Fruit fly (Drosophila melanogaster) whole organism, embryonic: ENCODE results near the gene Vha16-3.
A peak's percentile ranks its signal among the peaks of the same experiment; 100 is the strongest.

Experiments used
- Ada2b ChIP-seq: fragments of 200-800 bp; sonication (Bioruptor generic); IDR thresholded peaks from 2 replicates; pipeline ENCODE4 v1.3.6; 2022; ENCODE audit warnings: missing biosample characterization, missing genetic modification characterization
- B-H1 ChIP-seq: fragments of 200-800 bp; sonication (Bioruptor generic); IDR thresholded peaks from 3 replicates; pipeline ENCODE4 v1.3.6; 2022; ENCODE audit warnings: missing biosample characterization, missing genetic modification characterization
- CG10654 ChIP-seq: fragments of 200-800 bp; sonication (Bioruptor generic); optimal IDR thresholded peaks from 2 replicates; lab custom pipeline; 2016; ENCODE audit warnings: missing biosample characterization, missing genetic modification characterization
- CG12071 ChIP-seq: fragments of 200-800 bp; sonication (Bioruptor generic); optimal IDR thresholded peaks from 3 replicates; lab custom pipeline; 2018; ENCODE audit warnings: missing biosample characterization, mild to moderate bottlenecking, missing genetic modification characterization
- CG12104 ChIP-seq: fragments of 200-800 bp; sonication (Bioruptor generic); optimal IDR thresholded peaks from 3 replicates; lab custom pipeline; 2016; ENCODE audit warnings: missing biosample characterization, missing genetic modification characterization
- CG12659 ChIP-seq: fragments of 200-800 bp; sonication (Bioruptor generic); optimal IDR thresholded peaks from 3 replicates; lab custom pipeline; 2017; ENCODE audit warnings: mild to moderate bottlenecking, missing biosample characterization, missing genetic modification reagents, missing genetic modification characterization
- CG12744 ChIP-seq: fragments of 200-800 bp; sonication (Bioruptor generic); optimal IDR thresholded peaks from 2 replicates; lab custom pipeline; 2016; ENCODE audit warnings: missing biosample characterization, missing genetic modification characterization
- CG13894 ChIP-seq: fragments of 200-800 bp; sonication (Bioruptor generic); optimal IDR thresholded peaks from 3 replicates; lab custom pipeline; 2018; ENCODE audit warnings: missing biosample characterization, mild to moderate bottlenecking, missing genetic modification characterization, moderate library complexity
- CG15514 ChIP-seq: fragments of 200-800 bp; sonication (Bioruptor generic); optimal IDR thresholded peaks from 3 replicates; lab custom pipeline; 2017; ENCODE audit warnings: missing biosample characterization, missing genetic modification characterization, mild to moderate bottlenecking, moderate library complexity, missing genetic modification reagents
- CG17802 ChIP-seq: fragments of 200-800 bp; sonication (Bioruptor generic); optimal IDR thresholded peaks from 2 replicates; lab custom pipeline; 2018; ENCODE audit warnings: missing biosample characterization, mild to moderate bottlenecking, missing genetic modification characterization, moderate library complexity
- CG1792 ChIP-seq: fragments of 200-800 bp; sonication (Bioruptor generic); optimal IDR thresholded peaks from 2 replicates; lab custom pipeline; 2016; ENCODE audit warnings: missing biosample characterization, missing genetic modification characterization
- CG30431 ChIP-seq: fragments of 200-800 bp; sonication (Bioruptor generic); optimal IDR thresholded peaks from 2 replicates; lab custom pipeline; 2017; ENCODE audit warnings: missing biosample characterization, missing genetic modification characterization
- CG42726 ChIP-seq: fragments of 200-800 bp; sonication (Bioruptor generic); IDR thresholded peaks from 2 replicates; pipeline ENCODE4 v1.3.6; 2022; ENCODE audit warnings: missing biosample characterization, missing genetic modification characterization; ENCODE audit not compliant: partially characterized antibody
- CG4282 ChIP-seq: fragments of 200-800 bp; sonication (Bioruptor generic); optimal IDR thresholded peaks from 2 replicates; lab custom pipeline; 2016; ENCODE audit warnings: missing biosample characterization, missing genetic modification characterization
- CG6813 ChIP-seq: fragments of 200-800 bp; sonication (Bioruptor generic); optimal IDR thresholded peaks from 2 replicates; lab custom pipeline; 2017; ENCODE audit warnings: missing biosample characterization, missing genetic modification characterization, mild to moderate bottlenecking, moderate library complexity, missing genetic modification reagents
- CG6854 ChIP-seq: fragments of 200-800 bp; sonication (Bioruptor generic); optimal IDR thresholded peaks from 3 replicates; lab custom pipeline; 2017; ENCODE audit warnings: missing biosample characterization, mild to moderate bottlenecking, missing genetic modification characterization
- CG8290 ChIP-seq, 3 experiments: fragments of 200-800 bp; sonication (Bioruptor generic); optimal IDR thresholded peaks; 2 replicates each; lab custom pipeline; 2016 to 2019; ENCODE audit warnings: missing biosample characterization in 3 of 3, missing genetic modification characterization in 3 of 3, mild to moderate bottlenecking in 2 of 3, moderate library complexity in 1 of 3
- CG8478 ChIP-seq: fragments of >200 bp; optimal IDR thresholded peaks from 2 replicates; lab custom pipeline; 2018
- CG8944 ChIP-seq: fragments of 200-800 bp; sonication (Bioruptor generic); optimal IDR thresholded peaks from 3 replicates; lab custom pipeline; 2016; ENCODE audit warnings: missing biosample characterization, missing genetic modification characterization
- CG9932 ChIP-seq: fragments of 200-800 bp; sonication (Bioruptor generic); IDR thresholded peaks from 2 replicates; pipeline ENCODE4 v1.3.6; 2022; ENCODE audit warnings: missing biosample characterization, missing genetic modification characterization
- Chrac-16 ChIP-seq: fragments of 200-800 bp; sonication (Bioruptor generic); optimal IDR thresholded peaks from 3 replicates; lab custom pipeline; 2016; ENCODE audit warnings: missing biosample characterization, missing genetic modification characterization
- CrebB ChIP-seq: fragments of 200-800 bp; sonication (Bioruptor generic); optimal IDR thresholded peaks from 3 replicates; lab custom pipeline; 2018; ENCODE audit warnings: missing biosample characterization, mild to moderate bottlenecking, missing genetic modification characterization
- Dfd ChIP-seq, 2 experiments: fragments of >200 bp; optimal IDR thresholded peaks; 2 replicates each; lab custom pipeline; 2017; ENCODE audit warnings: missing biosample characterization in 2 of 2, missing genetic modification characterization in 2 of 2
- Dref ChIP-seq: fragments of 200-800 bp; sonication (Bioruptor generic); IDR thresholded peaks from 2 replicates; pipeline ENCODE4 v1.3.6; 2022; ENCODE audit warnings: missing biosample characterization, missing genetic modification characterization
- Drgx ChIP-seq: fragments of 200-800 bp; sonication (Bioruptor generic); IDR thresholded peaks from 2 replicates; pipeline ENCODE4 v1.3.6; 2022; ENCODE audit warnings: missing biosample characterization, missing genetic modification characterization
- HLH3B ChIP-seq: fragments of 200-800 bp; sonication (Bioruptor generic); IDR thresholded peaks from 2 replicates; pipeline ENCODE4 v1.3.6; 2022; ENCODE audit warnings: missing biosample characterization, missing genetic modification characterization
- MBD-R2 ChIP-seq: fragments of 200-800 bp; sonication (Bioruptor generic); IDR thresholded peaks from 2 replicates; pipeline ENCODE4 v1.3.6; 2022; ENCODE audit warnings: missing biosample characterization, missing genetic modification characterization
- Pdp1 ChIP-seq, 2 experiments: fragments of 200-800 bp; sonication (Bioruptor generic); optimal IDR thresholded peaks; 3 replicates each; lab custom pipeline; 2016; ENCODE audit warnings: missing biosample characterization in 2 of 2, missing genetic modification characterization in 2 of 2, mild to moderate bottlenecking in 1 of 2, moderate library complexity in 1 of 2
- Poxn ChIP-seq: fragments of 200-800 bp; sonication (Bioruptor generic); IDR thresholded peaks from 2 replicates; pipeline ENCODE4 v1.3.6; 2022; ENCODE audit warnings: missing biosample characterization, missing genetic modification characterization
- Scr ChIP-seq: fragments of 200-800 bp; sonication (Bioruptor generic); IDR thresholded peaks from 2 replicates; pipeline ENCODE4 v1.3.6; 2022; ENCODE audit warnings: missing biosample characterization, missing genetic modification characterization; ENCODE audit not compliant: partially characterized antibody
- Spps ChIP-seq: fragments of 200-800 bp; sonication (Bioruptor generic); optimal IDR thresholded peaks from 2 replicates; lab custom pipeline; 2018; ENCODE audit warnings: missing biosample characterization, mild to moderate bottlenecking, missing genetic modification characterization
- Tbp ChIP-seq: fragments of >200 bp; optimal IDR thresholded peaks from 2 replicates; lab custom pipeline; 2018; ENCODE audit warnings: missing biosample characterization, missing genetic modification characterization
- ap ChIP-seq: fragments of 200-800 bp; sonication (Bioruptor generic); IDR thresholded peaks from 2 replicates; pipeline ENCODE4 v1.3.6; 2022; ENCODE audit warnings: missing biosample characterization, missing genetic modification characterization
- bab2 ChIP-seq: fragments of 200-800 bp; sonication (Bioruptor generic); optimal IDR thresholded peaks from 2 replicates; lab custom pipeline; 2016; ENCODE audit warnings: missing biosample characterization, missing genetic modification characterization
- ci ChIP-seq: fragments of 200-800 bp; sonication (Bioruptor generic); IDR thresholded peaks from 3 replicates; pipeline ENCODE4 v1.3.6; 2022; ENCODE audit warnings: missing biosample characterization, missing genetic modification characterization
- emc ChIP-seq: fragments of 200-800 bp; sonication (Bioruptor generic); optimal IDR thresholded peaks from 2 replicates; lab custom pipeline; 2016; ENCODE audit warnings: missing biosample characterization, missing genetic modification characterization
- fd102C ChIP-seq: fragments of 200-800 bp; sonication (Bioruptor generic); optimal IDR thresholded peaks from 2 replicates; lab custom pipeline; 2018; ENCODE audit warnings: missing biosample characterization, mild to moderate bottlenecking, missing genetic modification characterization, moderate library complexity
- her ChIP-seq: fragments of 200-800 bp; sonication (Bioruptor generic); optimal IDR thresholded peaks from 2 replicates; lab custom pipeline; 2016; ENCODE audit warnings: missing biosample characterization, missing genetic modification characterization
- ind ChIP-seq: fragments of 200-800 bp; sonication (Bioruptor generic); optimal IDR thresholded peaks from 3 replicates; lab custom pipeline; 2016; ENCODE audit warnings: missing biosample characterization, missing genetic modification characterization
- insv ChIP-seq, 2 experiments: fragments of 200-800 bp; sonication (Bioruptor generic); optimal IDR thresholded peaks; 3 replicates each; lab custom pipeline; 2016 to 2018; ENCODE audit warnings: missing biosample characterization in 2 of 2, missing genetic modification characterization in 2 of 2
- kni ChIP-seq: fragments of 200-800 bp; sonication (Bioruptor generic); optimal IDR thresholded peaks from 3 replicates; lab custom pipeline; 2017; ENCODE audit warnings: mild to moderate bottlenecking, missing biosample characterization, missing genetic modification reagents, missing genetic modification characterization
- knrl ChIP-seq: fragments of 200-800 bp; sonication (Bioruptor generic); IDR thresholded peaks from 3 replicates; pipeline ENCODE4 v1.3.6; 2022; ENCODE audit warnings: missing biosample characterization, missing genetic modification characterization; ENCODE audit not compliant: partially characterized antibody
- lbe ChIP-seq: fragments of 200-800 bp; sonication (Bioruptor generic); optimal IDR thresholded peaks from 2 replicates; lab custom pipeline; 2016; ENCODE audit warnings: missing biosample characterization, mild to moderate bottlenecking, missing genetic modification characterization
- lilli ChIP-seq: fragments of 200-800 bp; sonication (Bioruptor generic); optimal IDR thresholded peaks from 3 replicates; lab custom pipeline; 2016; ENCODE audit warnings: missing biosample characterization, missing genetic modification characterization
- lmd ChIP-seq: fragments of 200-800 bp; sonication (Bioruptor generic); IDR thresholded peaks from 2 replicates; pipeline ENCODE4 v1.3.6; 2022; ENCODE audit warnings: missing biosample characterization, missing genetic modification characterization
- lov ChIP-seq, 2 experiments: fragments of 200-800 bp in 1 of 2; fragments of >200 bp in 1 of 2; sonication (Bioruptor generic) in 1 of 2; IDR thresholded peaks in 1 of 2; optimal IDR thresholded peaks in 1 of 2; 2 replicates in 1 of 2; 3 replicates in 1 of 2; pipeline versions ENCODE4 v1.3.6 to Lab custom; 2017 to 2022; ENCODE audit warnings: missing biosample characterization in 1 of 2, missing genetic modification characterization in 1 of 2
- luna ChIP-seq: fragments of 200-800 bp; sonication (Bioruptor generic); optimal IDR thresholded peaks from 2 replicates; lab custom pipeline; 2016; ENCODE audit warnings: missing biosample characterization, missing genetic modification characterization
- pzg ChIP-seq: fragments of 200-800 bp; sonication (Bioruptor generic); optimal IDR thresholded peaks from 3 replicates; lab custom pipeline; 2018; ENCODE audit warnings: missing biosample characterization, mild to moderate bottlenecking, missing genetic modification characterization, moderate library complexity
- twi ChIP-seq: fragments of 200-800 bp; optimal IDR thresholded peaks from 2 replicates; lab custom pipeline; 2019; ENCODE audit warnings: missing biosample characterization, mild to moderate bottlenecking, missing genetic modification characterization, moderate library complexity

Gene Vha16-3

DNA sequence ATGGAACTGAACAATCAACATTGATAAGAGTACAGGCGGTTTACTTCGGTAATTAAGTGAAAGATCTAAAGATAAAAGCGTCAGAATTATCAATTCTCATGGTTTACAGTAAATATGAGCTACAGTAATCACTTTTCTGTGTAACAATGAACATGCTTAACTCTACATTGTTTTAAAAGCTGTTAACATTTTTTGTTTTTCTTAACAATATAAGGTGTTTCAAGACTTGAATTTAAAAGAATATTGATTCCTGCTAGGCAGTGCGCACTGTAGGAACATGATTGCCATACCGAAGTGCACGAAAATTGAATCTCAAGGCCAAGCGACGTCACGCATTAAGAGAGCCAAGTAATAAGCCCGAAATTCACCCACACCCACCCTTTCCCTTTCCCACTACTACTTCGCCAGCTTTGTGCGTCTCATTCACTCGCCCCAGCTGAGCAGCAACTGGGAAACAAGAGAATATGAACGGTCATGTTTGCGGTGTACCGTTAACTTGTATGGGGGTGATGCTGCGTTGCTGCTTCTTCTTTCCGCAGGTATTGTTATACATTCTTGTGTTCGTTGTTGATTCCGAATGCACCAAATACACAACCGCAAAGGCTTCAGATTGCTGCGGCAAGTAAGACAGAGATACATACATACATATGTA, 18.3 kb downstream of the Vha16-3 start (continued):
- TF ChIP-seq pzg (no peak), CG4282 (GFP tag; lab: Kevin White, UChicago) (no peak), Chrac-16 (GFP tag; lab: Kevin White, UChicago) (peak; percentile 52), kni (no peak), CG15514 (GFP tag; lab: Kevin White, UChicago) (peak; percentile 50), Ada2b (GFP tag; lab: Robert Waterston, UW) (peak; percentile 73), Poxn (GFP tag; lab: Robert Waterston, UW) (no peak), CG13894 (tag; lab: Kevin White, UChicago) (no peak), fd102C (GFP tag; lab: Kevin White, UChicago) (no peak), CG30431 (no peak), CG12071 (GFP tag; lab: Kevin White, UChicago) (peak; percentile 21), lmd (peak; percentile 70), knrl (no peak), emc (GFP tag; lab: Kevin White, UChicago) (peak; percentile 35), CG9932 (peak; percentile 71), ci (peak; percentile 61; the same call in 2 of the 3 replicates), lbe (GFP tag; lab: Kevin White, UChicago) (peak; percentile 81), HLH3B (GFP tag; lab: Robert Waterston, UW) (peak; percentile 71), CG6813 (GFP tag; lab: Kevin White, UChicago) (peak; percentile 23), Scr (no peak), ap (GFP tag; lab: Robert Waterston, UW) (peak; percentile 59), bab2 (peak; percentile 63), Pdp1 (GFP tag; optimal IDR thresholded peaks at IDR 0.05; lab: Kevin White, UChicago) (peak; percentile 33 to 50), Drgx (GFP tag; lab: Robert Waterston, UW) (peak; percentile 60), CG6854 (GFP tag; lab: Kevin White, UChicago) (no peak), CG8478 (no peak), CG8290 (GFP tag; optimal IDR thresholded peaks at IDR 0.05; lab: Kevin White, UChicago) (no peak), CG8290 (tag; optimal IDR thresholded peaks at IDR 0.05; lab: Kevin White, UChicago) (peak in 1 of 2 experiments; percentile 83), ind (peak; percentile 67), lov (optimal IDR thresholded peaks at IDR 0.05; lab: Kevin White, UChicago) (no peak), lov (GFP tag; IDR thresholded peaks at IDR 0.05; lab: Robert Waterston, UW) (peak; percentile 50; the same call in 1 of the 3 replicates), CG42726 (GFP tag; lab: Robert Waterston, UW) (no peak), B-H1 (GFP tag; lab: Robert Waterston, UW) (peak; percentile 65; the same call in 2 of the 3 replicates), Dref (GFP tag; lab: Robert Waterston, UW) (no peak), CG10654 (peak; percentile 12), insv (GFP tag; optimal IDR thresholded peaks at IDR 0.05; lab: Kevin White, UChicago) (no peak), MBD-R2 (GFP tag; lab: Robert Waterston, UW) (no peak; the same call in 1 of the 2 replicates), CG8944 (peak; percentile 23), CG1792 (GFP tag; lab: Kevin White, UChicago) (peak; percentile 17), Tbp (GFP tag; lab: Kevin White, UChicago) (no peak), CG12104 (GFP tag; lab: Kevin White, UChicago) (peak; percentile 15), twi (tag; lab: Kevin White, UChicago) (no peak), CG12744 (GFP tag; lab: Kevin White, UChicago) (no peak), CG12659 (GFP tag; lab: Kevin White, UChicago) (peak; percentile 64), Spps (tag; lab: Kevin White, UChicago) (no peak), lilli (GFP tag; lab: Kevin White, UChicago) (peak; percentile 56), luna (GFP tag; lab: Kevin White, UChicago) (peak; percentile 9), Dfd (GFP tag; optimal IDR thresholded peaks at IDR 0.05; lab: Kevin White, UChicago) (no peak), CG17802 (tag; lab: Kevin White, UChicago) (no peak), her (GFP tag; lab: Kevin White, UChicago) (peak; percentile 48), CrebB (tag; lab: Kevin White, UChicago) (peak; percentile 27)
